Fruit fly (Drosophila melanogaster): Measurements from ENCODE around the gene mRpL2.

mRpL2 gene

DNA sequence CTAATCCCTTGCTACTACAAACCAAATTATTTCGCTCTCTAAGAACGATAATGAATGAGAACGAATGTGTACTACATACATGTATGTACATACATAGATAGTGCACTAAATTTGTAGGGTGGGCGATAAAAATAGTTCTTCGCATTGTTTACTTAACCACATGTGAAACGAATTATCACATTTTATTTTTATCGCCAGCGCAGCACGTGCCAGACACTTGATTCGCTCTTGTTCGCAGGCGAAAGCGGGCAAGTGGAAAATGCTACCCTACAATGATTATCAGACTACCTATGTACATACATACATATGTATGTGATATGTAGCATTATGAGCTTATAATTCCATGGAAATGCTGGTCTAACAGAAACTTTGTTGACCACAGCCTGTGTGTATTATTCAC is 34.8 kb upstream of the mRpL2 start:
- no peak for TF ChIP-seq CG10348 (GFP tag; IDR thresholded peaks at IDR 0.05)
- no peak for TF ChIP-seq fd96Ca (GFP tag; IDR thresholded peaks at IDR 0.05)
- no peak for TF ChIP-seq gl (tag; optimal IDR thresholded peaks at IDR 0.05)
- no peak for TF ChIP-seq D1 (tag; optimal IDR thresholded peaks at IDR 0.05)
- no peak for TF ChIP-seq CG15710 (tag; optimal IDR thresholded peaks at IDR 0.05)
- no peak for TF ChIP-seq rn (GFP tag; IDR thresholded peaks at IDR 0.05)
- no peak for TF ChIP-seq CG34367 (tag; optimal IDR thresholded peaks at IDR 0.05)
- no peak for TF ChIP-seq CG12605 (GFP tag; IDR thresholded peaks at IDR 0.05)
- no peak for TF ChIP-seq CG4496 (GFP tag; IDR thresholded peaks at IDR 0.05)
- no peak for TF ChIP-seq CG32121 (GFP tag; IDR thresholded peaks at IDR 0.05)
- no peak for TF ChIP-seq CG13204 (GFP tag; optimal IDR thresholded peaks at IDR 0.05)
- no peak for TF ChIP-seq CG14655 (GFP tag; optimal IDR thresholded peaks at IDR 0.05)
- no peak for TF ChIP-seq Ets98B (GFP tag; IDR thresholded peaks at IDR 0.05)
- no peak for TF ChIP-seq Snoo (tag; optimal IDR thresholded peaks at IDR 0.05)
- TF ChIP-seq Pif1A (GFP tag; optimal IDR thresholded peaks at IDR 0.05), result no peak
- no peak for TF ChIP-seq CG9948 (tag; optimal IDR thresholded peaks at IDR 0.05)
- TF ChIP-seq CG8159 (tag; optimal IDR thresholded peaks at IDR 0.05), result no peak
- no peak for TF ChIP-seq CG8301 (tag; optimal IDR thresholded peaks at IDR 0.05)
- TF ChIP-seq Pif1B (GFP tag; optimal IDR thresholded peaks at IDR 0.05), result no peak
- TF ChIP-seq EcR (GFP tag; optimal IDR thresholded peaks at IDR 0.05), result no peak

- TF ChIP-seq CG8159 (tag; optimal IDR thresholded peaks at IDR 0.05), result peak; percentile 31
- TF ChIP-seq CG8301 (tag; optimal IDR thresholded peaks at IDR 0.05), result peak; percentile 59
- TF ChIP-seq CG14655 (GFP tag; optimal IDR thresholded peaks at IDR 0.05), result peak; percentile 71
- TF ChIP-seq Ets98B (GFP tag; IDR thresholded peaks at IDR 0.05), result peak; percentile 49
- TF ChIP-seq CG12605 (GFP tag; IDR thresholded peaks at IDR 0.05), result no peak
- peak; percentile 72 for TF ChIP-seq Pif1B (GFP tag; optimal IDR thresholded peaks at IDR 0.05)
- TF ChIP-seq CG15710 (tag; optimal IDR thresholded peaks at IDR 0.05), result no peak
- peak; percentile 63 for TF ChIP-seq CG32121 (GFP tag; IDR thresholded peaks at IDR 0.05)
- TF ChIP-seq CG17806 (tag; optimal IDR thresholded peaks at IDR 0.05), result no peak
- peak; percentile 38 for TF ChIP-seq Snoo (tag; optimal IDR thresholded peaks at IDR 0.05)
- no peak for TF ChIP-seq gl (tag; optimal IDR thresholded peaks at IDR 0.05)
- peak; percentile 39 for TF ChIP-seq CG9948 (tag; optimal IDR thresholded peaks at IDR 0.05)
- TF ChIP-seq Pif1A (GFP tag; optimal IDR thresholded peaks at IDR 0.05), result peak; percentile 63
Measured at dm6 chr3L:11089805-11090440, 30.7 kb upstream of the mRpL2 start.

DNA sequence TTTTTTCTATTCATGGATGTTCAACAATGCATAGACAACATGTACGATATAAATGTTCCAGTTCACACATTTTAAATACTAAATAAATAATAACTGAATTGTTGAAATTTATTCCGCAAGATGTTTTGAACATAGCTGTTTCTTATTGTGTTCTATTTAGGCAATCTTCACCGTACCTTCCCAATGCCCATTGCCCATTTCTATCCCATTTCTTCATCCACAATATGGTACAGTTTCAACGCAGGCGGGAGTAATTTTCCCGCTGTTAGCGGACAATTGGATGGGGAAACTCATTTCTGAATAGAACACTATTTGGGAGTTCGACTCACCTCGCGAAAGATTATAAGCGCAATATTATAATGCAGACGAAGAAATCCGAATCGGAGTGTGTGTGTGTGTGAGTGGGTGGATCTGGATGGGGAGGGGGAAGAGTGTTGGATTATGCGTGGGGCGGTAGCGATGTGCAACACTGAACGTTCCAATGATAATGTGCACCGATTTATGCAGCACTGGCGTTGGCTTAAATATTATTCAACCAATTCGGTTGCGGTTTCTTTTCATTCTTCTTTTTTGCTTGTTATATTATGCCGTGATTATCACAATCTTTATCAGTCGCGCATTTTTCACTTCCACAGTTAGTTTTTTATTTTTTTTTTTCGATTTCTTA is 28.6 kb upstream of the mRpL2 start:
- TF ChIP-seq Snoo (tag; optimal IDR thresholded peaks at IDR 0.05) (peak; percentile 60), CG12605 (GFP tag; IDR thresholded peaks at IDR 0.05) (0 out of 2 replicates have a peak, but pooled peaks have one; percentile 21), CG14655 (GFP tag; optimal IDR thresholded peaks at IDR 0.05) (peak; percentile 33), fd96Ca (GFP tag; IDR thresholded peaks at IDR 0.05) (peak; percentile 52; the same call in 1 of the 3 replicates), CG17806 (tag; optimal IDR thresholded peaks at IDR 0.05) (no peak), CG8159 (tag; optimal IDR thresholded peaks at IDR 0.05) (peak; percentile 25), CG4496 (GFP tag; IDR thresholded peaks at IDR 0.05) (peak; percentile 50), CG13204 (GFP tag; optimal IDR thresholded peaks at IDR 0.05) (peak; percentile 34), rn (GFP tag; IDR thresholded peaks at IDR 0.05) (no peak), D1 (tag; optimal IDR thresholded peaks at IDR 0.05) (no peak), Pif1A (GFP tag; optimal IDR thresholded peaks at IDR 0.05) (peak; percentile 36), CG32121 (GFP tag; IDR thresholded peaks at IDR 0.05) (peak; percentile 57; the same call in 1 of the 2 replicates), CG34367 (tag; optimal IDR thresholded peaks at IDR 0.05) (no peak), CG15710 (tag; optimal IDR thresholded peaks at IDR 0.05) (peak; percentile 23), CG8301 (tag; optimal IDR thresholded peaks at IDR 0.05) (peak; percentile 4), Ets98B (GFP tag; IDR thresholded peaks at IDR 0.05) (peak; percentile 49), EcR (GFP tag; optimal IDR thresholded peaks at IDR 0.05) (no peak), CG9948 (tag; optimal IDR thresholded peaks at IDR 0.05) (no peak), CG10348 (GFP tag; IDR thresholded peaks at IDR 0.05) (no peak), Pif1B (GFP tag; optimal IDR thresholded peaks at IDR 0.05) (peak; percentile 50), gl (tag; optimal IDR thresholded peaks at IDR 0.05) (no peak)

DNA sequence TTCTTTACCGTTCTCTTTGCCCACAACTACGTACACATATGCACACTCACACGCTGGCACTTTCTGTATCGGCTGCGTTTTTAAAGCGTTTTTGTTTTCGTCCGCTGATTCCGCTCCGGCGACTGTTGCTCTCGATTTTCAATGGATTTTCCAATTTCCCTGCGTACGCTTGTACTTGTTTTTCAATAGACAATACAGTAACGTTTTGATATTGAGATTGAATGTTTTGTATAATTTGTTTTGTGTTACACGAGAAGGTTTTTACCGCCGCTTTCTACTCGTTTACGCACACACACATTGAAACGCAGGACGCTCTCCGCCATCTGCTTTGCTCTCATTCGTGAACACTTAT is 28.1 kb upstream of the mRpL2 start:
- TF ChIP-seq Pif1A (GFP tag; optimal IDR thresholded peaks at IDR 0.05), result no peak
- no peak for TF ChIP-seq CG17806 (tag; optimal IDR thresholded peaks at IDR 0.05)
- TF ChIP-seq D1 (tag; optimal IDR thresholded peaks at IDR 0.05), result no peak
- no peak for TF ChIP-seq CG8301 (tag; optimal IDR thresholded peaks at IDR 0.05)
- no peak for TF ChIP-seq CG34367 (tag; optimal IDR thresholded peaks at IDR 0.05)
- no peak for TF ChIP-seq EcR (GFP tag; optimal IDR thresholded peaks at IDR 0.05)
- TF ChIP-seq Pif1B (GFP tag; optimal IDR thresholded peaks at IDR 0.05), result no peak
- no peak for TF ChIP-seq fd96Ca (GFP tag; IDR thresholded peaks at IDR 0.05)
- TF ChIP-seq CG8159 (tag; optimal IDR thresholded peaks at IDR 0.05), result no peak
- TF ChIP-seq CG13204 (GFP tag; optimal IDR thresholded peaks at IDR 0.05), result no peak
- TF ChIP-seq CG9948 (tag; optimal IDR thresholded peaks at IDR 0.05), result no peak
- TF ChIP-seq gl (tag; optimal IDR thresholded peaks at IDR 0.05), result no peak
- TF ChIP-seq CG32121 (GFP tag; IDR thresholded peaks at IDR 0.05), result no peak
- TF ChIP-seq CG15710 (tag; optimal IDR thresholded peaks at IDR 0.05), result no peak
- no peak for TF ChIP-seq CG14655 (GFP tag; optimal IDR thresholded peaks at IDR 0.05)
- no peak for TF ChIP-seq CG10348 (GFP tag; IDR thresholded peaks at IDR 0.05)
- TF ChIP-seq Snoo (tag; optimal IDR thresholded peaks at IDR 0.05), result no peak

dm6 chr3L:11093046-11093520 is 27.6 kb upstream of the mRpL2 start, which contains the start of gene JIL-1:
Gene JIL-1, minus strand, starts transcription at chr3L:11093193.
- TF ChIP-seq CG17806 (tag; optimal IDR thresholded peaks at IDR 0.05) (peak; percentile 14), Pif1A (GFP tag; optimal IDR thresholded peaks at IDR 0.05) (peak; percentile 44), CG15710 (tag; optimal IDR thresholded peaks at IDR 0.05) (peak; percentile 42), CG12605 (GFP tag; IDR thresholded peaks at IDR 0.05) (no peak), CG14655 (GFP tag; optimal IDR thresholded peaks at IDR 0.05) (peak; percentile 21), CG8301 (tag; optimal IDR thresholded peaks at IDR 0.05) (peak; percentile 5), Snoo (tag; optimal IDR thresholded peaks at IDR 0.05) (peak; percentile 20), CG34367 (tag; optimal IDR thresholded peaks at IDR 0.05) (no peak), CG10348 (GFP tag; IDR thresholded peaks at IDR 0.05) (no peak), CG4496 (GFP tag; IDR thresholded peaks at IDR 0.05) (peak; percentile 50; the same call in 2 of the 3 replicates), CG8159 (tag; optimal IDR thresholded peaks at IDR 0.05) (peak; percentile 41), rn (GFP tag; IDR thresholded peaks at IDR 0.05) (0 out of 2 replicates have a peak, but pooled peaks have one; percentile 10), gl (tag; optimal IDR thresholded peaks at IDR 0.05) (no peak), Ets98B (GFP tag; IDR thresholded peaks at IDR 0.05) (peak; percentile 77), fd96Ca (GFP tag; IDR thresholded peaks at IDR 0.05) (peak; percentile 69), Pif1B (GFP tag; optimal IDR thresholded peaks at IDR 0.05) (peak; percentile 44), CG13204 (GFP tag; optimal IDR thresholded peaks at IDR 0.05) (no peak), D1 (tag; optimal IDR thresholded peaks at IDR 0.05) (peak; percentile 57), CG32121 (GFP tag; IDR thresholded peaks at IDR 0.05) (peak; percentile 38; the same call in 1 of the 2 replicates), CG9948 (tag; optimal IDR thresholded peaks at IDR 0.05) (no peak)
